Worm (Caenorhabditis elegans): ENCODE measurements around the gene Y64G10A.7.
A peak's percentile ranks its signal among the peaks of the same experiment; 100 is the strongest.

The Y64G10A.7 gene

DNA sequence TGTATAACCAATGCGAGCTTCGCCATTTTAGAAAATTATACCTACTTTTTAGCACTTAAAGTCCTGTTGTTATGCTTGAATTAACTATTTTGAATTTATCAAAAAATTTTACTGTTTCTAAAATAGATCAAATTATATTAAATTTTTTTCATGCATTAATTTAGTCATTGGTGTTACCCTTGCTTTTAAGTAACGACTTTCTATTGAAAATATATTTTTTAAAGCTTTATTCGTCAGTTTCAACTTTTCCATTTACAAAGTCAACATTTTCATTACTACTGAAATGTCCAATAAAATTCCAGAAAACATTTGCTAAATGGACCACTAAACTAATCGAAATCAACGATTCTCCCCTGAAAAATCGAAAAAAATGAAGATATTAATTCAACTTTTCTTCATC lies at the start of gene Y64G10A.7:
Y64G10A.7 (plus strand) TSS at position 301 of the 400 bp plus-strand sequence.
- TF ChIP-seq dao-5 (tag; optimal IDR thresholded peaks at IDR 0.05): no peak
- TF ChIP-seq W03F9.2 (tag; optimal IDR thresholded peaks at IDR 0.05): no peak
- TF ChIP-seq him-1 (tag; optimal IDR thresholded peaks at IDR 0.05): no peak

ce11 chrIV:14244357-14244756 lies 47.3 kb upstream of the Y64G10A.7 start, which contains the start of gene Y64G10A.2:
TSS of gene Y64G10A.2 (minus strand) at chrIV:14244457.
- TF ChIP-seq W03F9.2 (tag; optimal IDR thresholded peaks at IDR 0.05) (no peak), dao-5 (tag; optimal IDR thresholded peaks at IDR 0.05) (no peak), him-1 (tag; optimal IDR thresholded peaks at IDR 0.05) (no peak)

DNA sequence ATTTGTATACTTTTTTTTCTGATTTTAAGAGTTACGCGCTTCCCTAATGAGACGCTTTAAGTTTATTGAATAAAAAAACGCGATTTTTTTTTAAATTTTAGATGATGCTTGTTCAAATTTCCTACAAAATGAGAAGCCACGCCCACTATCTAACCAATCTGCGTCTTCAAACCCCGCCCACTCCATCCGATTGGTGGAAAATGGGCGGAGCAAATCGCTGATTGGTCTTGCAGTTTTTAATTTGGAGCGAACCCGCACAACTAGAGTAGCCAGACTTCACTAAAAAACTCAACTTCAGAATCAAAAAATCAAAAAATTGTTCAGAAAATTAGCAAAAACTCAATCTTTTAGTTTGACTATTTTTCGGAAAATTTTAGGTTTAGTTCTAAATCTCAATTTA lies 42.3 kb upstream of the Y64G10A.7 start:
- TF ChIP-seq dao-5 (tag; optimal IDR thresholded peaks at IDR 0.05): no peak
- no peak for TF ChIP-seq him-1 (tag; optimal IDR thresholded peaks at IDR 0.05)
- TF ChIP-seq W03F9.2 (tag; optimal IDR thresholded peaks at IDR 0.05): no peak

DNA sequence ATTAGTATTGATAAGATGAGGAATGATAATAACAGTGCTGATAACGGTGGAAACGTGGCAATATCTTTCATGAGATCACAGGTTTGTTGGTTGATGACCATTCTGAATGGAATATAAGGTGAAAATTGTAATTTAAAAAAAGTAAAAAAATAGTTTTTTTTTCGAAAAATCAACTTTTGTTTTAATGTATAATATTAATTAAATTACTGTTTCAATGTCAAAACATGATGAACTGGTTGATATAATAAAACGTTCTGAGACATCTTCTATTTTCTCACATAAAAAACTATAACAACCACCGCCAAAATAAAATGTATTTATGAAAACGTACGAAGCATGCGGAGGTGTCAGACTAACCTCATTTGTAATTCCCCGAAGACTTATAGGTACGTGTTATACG lies 41.6 kb upstream of the Y64G10A.7 start, which contains the start of gene srab-24:
srab-24 (minus strand) TSS at position 101 of the 400 bp plus-strand sequence.
- TF ChIP-seq dao-5 (tag; optimal IDR thresholded peaks at IDR 0.05): no peak
- no peak for TF ChIP-seq W03F9.2 (tag; optimal IDR thresholded peaks at IDR 0.05)

ce11 chrIV:14255605-14256004 lies 36.1 kb upstream of the Y64G10A.7 start:
- TF ChIP-seq W03F9.2 (tag; optimal IDR thresholded peaks at IDR 0.05) (no peak), him-1 (tag; optimal IDR thresholded peaks at IDR 0.05) (no peak), dao-5 (tag; optimal IDR thresholded peaks at IDR 0.05) (no peak)

DNA sequence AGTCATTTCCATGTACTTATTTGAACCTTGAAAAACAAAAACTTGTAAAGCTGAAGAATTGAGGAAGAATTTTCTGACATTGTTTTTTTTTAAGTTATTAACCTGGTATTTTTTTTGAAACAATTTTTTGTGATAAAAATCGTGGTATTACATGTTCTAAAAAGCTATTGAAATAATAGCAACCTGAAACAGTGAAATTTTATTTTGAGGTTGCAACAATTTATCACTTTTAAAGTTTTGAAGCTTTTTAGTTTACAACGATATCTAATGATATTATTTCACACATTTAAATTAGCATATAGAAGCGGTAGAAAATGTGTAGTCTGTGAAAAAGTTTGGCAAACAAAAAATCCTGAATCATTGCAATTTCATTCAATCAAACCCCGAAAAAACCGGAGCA lies 34.2 kb upstream of the Y64G10A.7 start:
- TF ChIP-seq W03F9.2 (tag; optimal IDR thresholded peaks at IDR 0.05) (no peak), him-1 (tag; optimal IDR thresholded peaks at IDR 0.05) (no peak), dao-5 (tag; optimal IDR thresholded peaks at IDR 0.05) (no peak)

DNA sequence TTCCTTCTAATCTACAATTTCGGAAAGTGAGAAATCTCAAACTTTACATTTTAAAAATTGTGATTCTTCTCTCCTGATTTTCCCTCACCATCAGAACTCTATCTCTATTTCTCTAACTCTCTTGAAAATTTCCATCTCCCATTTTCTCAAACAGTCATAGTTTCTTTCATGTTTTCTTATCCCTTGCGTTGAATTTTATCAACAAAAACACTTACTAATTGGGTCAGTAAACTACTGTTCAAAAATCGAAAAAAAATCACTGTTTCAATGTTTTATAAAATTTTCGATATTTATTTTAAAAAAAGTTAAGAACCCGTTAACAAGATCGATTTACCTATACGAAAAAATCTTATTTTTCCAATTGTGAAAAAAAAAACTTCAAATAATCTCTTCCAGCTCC lies 32.5 kb upstream of the Y64G10A.7 start:
- TF ChIP-seq him-1 (tag; optimal IDR thresholded peaks at IDR 0.05): no peak
- no peak for TF ChIP-seq W03F9.2 (tag; optimal IDR thresholded peaks at IDR 0.05)
- no peak for TF ChIP-seq dao-5 (tag; optimal IDR thresholded peaks at IDR 0.05)

- TF ChIP-seq him-1 (tag; optimal IDR thresholded peaks at IDR 0.05) (peak; percentile 77), W03F9.2 (tag; optimal IDR thresholded peaks at IDR 0.05) (no peak), dao-5 (tag; optimal IDR thresholded peaks at IDR 0.05) (no peak)
Measured at ce11 chrIV:14260761-14261160, 30.9 kb upstream of the Y64G10A.7 start.

ce11 chrIV:14268882-14269281 lies 22.8 kb upstream of the Y64G10A.7 start:
- TF ChIP-seq dao-5 (tag; optimal IDR thresholded peaks at IDR 0.05) (no peak), him-1 (tag; optimal IDR thresholded peaks at IDR 0.05) (no peak), W03F9.2 (tag; optimal IDR thresholded peaks at IDR 0.05) (no peak)

ce11 chrIV:14269932-14270331 lies 21.8 kb upstream of the Y64G10A.7 start:
- TF ChIP-seq W03F9.2 (tag; optimal IDR thresholded peaks at IDR 0.05): no peak
- TF ChIP-seq him-1 (tag; optimal IDR thresholded peaks at IDR 0.05): no peak
- TF ChIP-seq dao-5 (tag; optimal IDR thresholded peaks at IDR 0.05): no peak

DNA sequence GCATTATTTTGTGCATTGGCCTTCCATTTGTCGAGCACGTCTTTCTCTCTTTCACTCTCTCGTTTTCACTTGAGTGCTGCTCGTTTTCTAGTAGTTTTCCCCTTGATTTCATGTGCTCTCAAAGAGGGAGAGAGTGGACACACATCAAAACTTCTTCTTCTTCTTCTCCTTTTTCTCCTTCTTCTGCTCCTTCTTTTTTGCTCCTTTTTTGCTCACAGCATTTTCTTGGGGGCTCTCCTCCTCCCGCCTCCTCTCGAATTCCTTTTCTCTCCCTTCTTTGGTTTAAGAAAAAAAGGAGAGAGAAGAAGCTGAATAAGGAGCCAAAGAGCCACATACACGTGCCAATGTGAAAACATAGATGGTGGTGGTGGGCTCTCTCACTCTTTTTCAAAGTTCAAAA lies 19.1 kb upstream of the Y64G10A.7 start:
- TF ChIP-seq dao-5 (tag; optimal IDR thresholded peaks at IDR 0.05) (no peak), him-1 (tag; optimal IDR thresholded peaks at IDR 0.05) (peak; percentile 72), W03F9.2 (tag; optimal IDR thresholded peaks at IDR 0.05) (no peak)

ce11 chrIV:14274834-14275233 lies 16.9 kb upstream of the Y64G10A.7 start:
- TF ChIP-seq W03F9.2 (tag; optimal IDR thresholded peaks at IDR 0.05) (no peak), him-1 (tag; optimal IDR thresholded peaks at IDR 0.05) (no peak), dao-5 (tag; optimal IDR thresholded peaks at IDR 0.05) (no peak)

- TF ChIP-seq W03F9.2 (tag; optimal IDR thresholded peaks at IDR 0.05): no peak
- no peak for TF ChIP-seq him-1 (tag; optimal IDR thresholded peaks at IDR 0.05)
- TF ChIP-seq dao-5 (tag; optimal IDR thresholded peaks at IDR 0.05): no peak
Measured at ce11 chrIV:14276160-14276559, 15.5 kb upstream of the Y64G10A.7 start, which contains the start of gene ilcr-1. TSS of gene ilcr-1 (plus strand) at chrIV:14276460.

DNA sequence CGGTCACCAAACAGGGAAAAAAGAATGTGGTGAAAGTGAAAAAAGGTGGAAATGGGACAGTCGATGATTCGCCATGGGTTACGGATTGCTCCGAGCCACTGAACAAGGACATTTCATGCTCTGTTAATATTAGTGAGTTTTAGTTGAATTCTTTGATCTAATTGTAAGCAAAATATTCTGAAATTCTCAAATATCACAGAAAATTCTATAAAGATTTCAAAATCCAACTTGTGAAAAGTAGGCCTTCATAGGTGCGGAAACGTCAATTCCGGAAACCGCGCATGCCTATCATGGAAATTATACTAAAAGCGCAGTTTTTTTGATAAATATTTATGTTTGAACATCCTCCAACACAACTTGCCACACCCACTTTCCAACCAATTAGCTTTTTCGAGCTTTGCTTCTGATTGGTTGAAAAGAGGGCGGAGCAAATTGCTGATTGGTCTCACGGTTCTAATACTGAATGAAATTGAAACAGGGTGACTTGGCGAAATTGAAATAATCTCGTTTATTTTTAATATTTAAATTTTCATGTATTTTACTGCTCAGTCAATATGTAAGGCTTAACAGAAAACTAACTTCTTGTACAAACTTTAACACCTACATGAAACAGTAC lies 14.8 kb upstream of the Y64G10A.7 start:
- TF ChIP-seq him-1 (tag; optimal IDR thresholded peaks at IDR 0.05) (no peak), W03F9.2 (tag; optimal IDR thresholded peaks at IDR 0.05) (no peak), dao-5 (tag; optimal IDR thresholded peaks at IDR 0.05) (no peak)

- no peak for TF ChIP-seq W03F9.2 (tag; optimal IDR thresholded peaks at IDR 0.05)
- TF ChIP-seq him-1 (tag; optimal IDR thresholded peaks at IDR 0.05): no peak
- no peak for TF ChIP-seq dao-5 (tag; optimal IDR thresholded peaks at IDR 0.05)
Measured at ce11 chrIV:14284920-14285319, 6.8 kb upstream of the Y64G10A.7 start.

Measured in whole organism, L4/young adult.